Fruit fly (Drosophila melanogaster) S2 (cell line): ENCODE measurements around the gene Ir94g.

Experiments used
- CG8478 ChIP-seq: fragments of >200 bp; optimal IDR thresholded peaks from 2 replicates; lab custom pipeline; 2018
- CTCF ChIP-seq, 2 experiments: fragments of >200 bp; optimal IDR thresholded peaks; 2 replicates each; lab custom pipeline; 2018

- TF ChIP-seq CG8478 (lab: Kevin White, UChicago) = no peak
- TF ChIP-seq CTCF (optimal IDR thresholded peaks at IDR 0.05; lab: Kevin White, UChicago) = no peak
These were observed 50.9 kb downstream of the Ir94g start, which contains the start of gene Ugt303B3 for dm6 chr3R:23534609-23535008.
